Worm (Caenorhabditis elegans) whole organism, L1 larva: ENCODE data around the gene str-4.

ENCODE experiments used
- C04F5.9 ChIP-seq: sonication (generic microtip); optimal IDR thresholded peaks from 2 replicates; lab custom pipeline; 2016; ENCODE audit warnings: missing genetic modification characterization, missing compliant biosample characterization
- C16A3.4 ChIP-seq: fragments of 150-350 bp; optimal IDR thresholded peaks from 2 replicates; lab custom pipeline; 2014; ENCODE audit warnings: missing biosample characterization, missing genetic modification characterization
- C34B4.2 ChIP-seq: sonication (generic microtip); optimal IDR thresholded peaks from 2 replicates; lab custom pipeline; 2017; ENCODE audit warnings: mild to moderate bottlenecking, missing genetic modification characterization, missing compliant biosample characterization
- Y116A8C.19 ChIP-seq: sonication (generic microtip); optimal IDR thresholded peaks from 2 replicates; lab custom pipeline; 2016; ENCODE audit warnings: missing compliant biosample characterization, missing genetic modification characterization, borderline replicate concordance
- aha-1 ChIP-seq: fragments of 150-350 bp; optimal IDR thresholded peaks from 2 replicates; lab custom pipeline; 2014; ENCODE audit warnings: missing biosample characterization, missing genetic modification characterization
- alr-1 ChIP-seq: fragments of 200-800 bp; sonication (Bioruptor generic); optimal IDR thresholded peaks from 2 replicates; lab custom pipeline; 2018; ENCODE audit warnings: borderline replicate concordance, mild to moderate bottlenecking, missing genetic modification characterization, missing compliant biosample characterization
- aly-2 ChIP-seq: fragments of 150-350 bp; optimal IDR thresholded peaks from 2 replicates; lab custom pipeline; 2014; ENCODE audit warnings: missing biosample characterization, missing genetic modification characterization
- blmp-1 ChIP-seq: fragments of 150-350 bp; optimal IDR thresholded peaks from 2 replicates; lab custom pipeline; 2014; ENCODE audit warnings: missing biosample characterization, missing genetic modification characterization
- ceh-63 ChIP-seq: fragments of 200-800 bp; sonication (Bioruptor generic); optimal IDR thresholded peaks from 2 replicates; lab custom pipeline; 2018; ENCODE audit warnings: mild to moderate bottlenecking, missing genetic modification characterization, missing compliant biosample characterization
- ceh-82 ChIP-seq, 3 experiments: fragments of 150-350 bp in 1 of 3; sonication (generic microtip) in 2 of 3; optimal IDR thresholded peaks; 2 replicates each; lab custom pipeline; 2014 to 2017; ENCODE audit warnings: missing biosample characterization in 3 of 3, missing genetic modification characterization in 3 of 3
- ceh-90 ChIP-seq: sonication (generic microtip); optimal IDR thresholded peaks from 2 replicates; lab custom pipeline; 2016; ENCODE audit warnings: missing genetic modification characterization, missing compliant biosample characterization
- dpl-1 ChIP-seq, 3 experiments: fragments of 150-350 bp in 2 of 3; sonication (generic microtip) in 1 of 3; optimal IDR thresholded peaks; 2 replicates each; lab custom pipeline; 2014 to 2017; ENCODE audit warnings: missing biosample characterization in 3 of 3, missing genetic modification characterization in 3 of 3, missing genetic modification reagents in 3 of 3
- dsc-1 ChIP-seq: sonication (generic microtip); optimal IDR thresholded peaks from 2 replicates; lab custom pipeline; 2016; ENCODE audit warnings: mild to moderate bottlenecking, missing genetic modification characterization, missing compliant biosample characterization
- efl-1 ChIP-seq, 4 experiments: fragments of 150-350 bp; optimal IDR thresholded peaks in 3 of 4; peaks in 1 of 4; 1 replicate in 1 of 4; 2 replicates in 3 of 4; lab custom pipeline; 2014; ENCODE audit warnings: missing biosample characterization in 2 of 4, missing genetic modification characterization in 2 of 4, missing genetic modification reagents in 2 of 4
- elt-2 ChIP-seq: sonication (generic microtip); optimal IDR thresholded peaks from 2 replicates; lab custom pipeline; 2016; ENCODE audit warnings: missing genetic modification characterization, mild to moderate bottlenecking, inconsistent platforms, missing compliant biosample characterization, missing genetic modification reagents
- fkh-4 ChIP-seq: sonication (generic microtip); optimal IDR thresholded peaks from 2 replicates; lab custom pipeline; 2016; ENCODE audit warnings: missing compliant biosample characterization, missing genetic modification characterization, borderline replicate concordance
- fkh-8 ChIP-seq: sonication (generic microtip); optimal IDR thresholded peaks from 2 replicates; lab custom pipeline; 2016; ENCODE audit warnings: mild to moderate bottlenecking, missing genetic modification characterization, missing compliant biosample characterization
- grh-1 ChIP-seq: fragments of 200-800 bp; sonication (Bioruptor generic); IDR thresholded peaks from 2 replicates; pipeline ENCODE4 v1.3.6; 2022; ENCODE audit warnings: missing genetic modification reagents, missing genetic modification characterization, missing compliant biosample characterization
- hlh-4 ChIP-seq: sonication (generic microtip); optimal IDR thresholded peaks from 2 replicates; lab custom pipeline; 2016; ENCODE audit warnings: mild to moderate bottlenecking, missing genetic modification characterization, missing compliant biosample characterization
- irx-1 ChIP-seq: sonication (generic microtip); optimal IDR thresholded peaks from 2 replicates; lab custom pipeline; 2016; ENCODE audit warnings: missing genetic modification characterization, missing compliant biosample characterization
- isw-1 ChIP-seq: fragments of 200-800 bp; sonication (Bioruptor generic); IDR thresholded peaks from 2 replicates; pipeline ENCODE4 v1.3.6; 2022; ENCODE audit warnings: missing genetic modification characterization, missing compliant biosample characterization
- lin-13 ChIP-seq: fragments of 150-350 bp; optimal IDR thresholded peaks from 2 replicates; lab custom pipeline; 2014; ENCODE audit warnings: missing biosample characterization, missing genetic modification reagents, missing genetic modification characterization
- lin-14 ChIP-seq: fragments of 200-800 bp; sonication (Bioruptor generic); optimal IDR thresholded peaks from 2 replicates; lab custom pipeline; 2018; ENCODE audit warnings: mild to moderate bottlenecking, missing genetic modification characterization, moderate library complexity, missing compliant biosample characterization
- lin-15B ChIP-seq: fragments of 150-350 bp; sonication (generic microtip); optimal IDR thresholded peaks from 3 replicates; lab custom pipeline; 2014; ENCODE audit warnings: missing biosample characterization, missing genetic modification characterization
- lin-35 ChIP-seq, 2 experiments: fragments of 150-350 bp; optimal IDR thresholded peaks; 2 replicates each; lab custom pipeline; 2014; ENCODE audit warnings: missing biosample characterization in 2 of 2, missing genetic modification characterization in 2 of 2, missing genetic modification reagents in 2 of 2
- lir-3 ChIP-seq: sonication (generic microtip); optimal IDR thresholded peaks from 2 replicates; lab custom pipeline; 2016; ENCODE audit warnings: mild to moderate bottlenecking, missing genetic modification characterization, moderate library complexity, missing compliant biosample characterization; ENCODE audit not compliant: poor library complexity
- lsy-2 ChIP-seq, 2 experiments: fragments of 150-350 bp; optimal IDR thresholded peaks; 2 replicates each; lab custom pipeline; 2014; ENCODE audit warnings: missing biosample characterization in 2 of 2, missing genetic modification characterization in 2 of 2
- mab-9 ChIP-seq: fragments of 200-800 bp; sonication (Bioruptor generic); IDR thresholded peaks from 2 replicates; pipeline ENCODE4 v1.3.6; 2022; ENCODE audit warnings: missing genetic modification reagents, missing genetic modification characterization, missing compliant biosample characterization
- mef-2 ChIP-seq: fragments of 150-350 bp; optimal IDR thresholded peaks from 2 replicates; lab custom pipeline; 2014; ENCODE audit warnings: missing biosample characterization, missing genetic modification characterization
- nhr-12 ChIP-seq: sonication (generic microtip); optimal IDR thresholded peaks from 2 replicates; lab custom pipeline; 2017; ENCODE audit warnings: missing biosample characterization, missing genetic modification characterization
- nhr-19 ChIP-seq: fragments of 200-800 bp; sonication (Bioruptor generic); conservative IDR thresholded peaks from 2 replicates; pipeline ENCODE4 v1.3.6; 2022; ENCODE audit warnings: missing genetic modification characterization, missing compliant biosample characterization
- nhr-20 ChIP-seq: sonication (generic microtip); optimal IDR thresholded peaks from 2 replicates; lab custom pipeline; 2016; ENCODE audit warnings: mild to moderate bottlenecking, missing genetic modification characterization, missing compliant biosample characterization
- nhr-237 ChIP-seq: fragments of 150-350 bp; optimal IDR thresholded peaks from 2 replicates; lab custom pipeline; 2014; ENCODE audit warnings: missing biosample characterization, missing genetic modification characterization
- nhr-28 ChIP-seq: fragments of 150-350 bp; optimal IDR thresholded peaks from 2 replicates; lab custom pipeline; 2014; ENCODE audit warnings: missing biosample characterization, missing genetic modification characterization
- nhr-76 ChIP-seq: sonication (generic microtip); optimal IDR thresholded peaks from 2 replicates; lab custom pipeline; 2017; ENCODE audit warnings: missing biosample characterization, missing genetic modification characterization
- nhr-84 ChIP-seq: sonication (generic microtip); optimal IDR thresholded peaks from 2 replicates; lab custom pipeline; 2017; ENCODE audit warnings: missing biosample characterization, missing genetic modification characterization
- nhr-90 ChIP-seq: sonication (generic microtip); optimal IDR thresholded peaks from 2 replicates; lab custom pipeline; 2016; ENCODE audit warnings: mild to moderate bottlenecking, missing genetic modification characterization, missing compliant biosample characterization; ENCODE audit not compliant: poor library complexity
- pqm-1 ChIP-seq: sonication (generic microtip); optimal IDR thresholded peaks from 3 replicates; lab custom pipeline; 2017; ENCODE audit warnings: missing biosample characterization, missing genetic modification characterization
- rnt-1 ChIP-seq: sonication (generic microtip); optimal IDR thresholded peaks from 2 replicates; lab custom pipeline; 2016; ENCODE audit warnings: mild to moderate bottlenecking, missing genetic modification characterization, moderate library complexity, missing compliant biosample characterization
- skn-1 ChIP-seq: fragments of 150-350 bp; optimal IDR thresholded peaks from 2 replicates; lab custom pipeline; 2014; ENCODE audit warnings: missing biosample characterization, missing genetic modification characterization
- snu-23 ChIP-seq: sonication (generic microtip); optimal IDR thresholded peaks from 2 replicates; lab custom pipeline; 2016; ENCODE audit warnings: missing genetic modification characterization, missing compliant biosample characterization
- sox-4 ChIP-seq: sonication (generic microtip); optimal IDR thresholded peaks from 2 replicates; lab custom pipeline; 2016; ENCODE audit warnings: missing genetic modification characterization, missing compliant biosample characterization
- sup-37 ChIP-seq: fragments of 200-800 bp; sonication (Bioruptor generic); optimal IDR thresholded peaks from 2 replicates; lab custom pipeline; 2018; ENCODE audit warnings: mild to moderate bottlenecking, missing genetic modification characterization, missing compliant biosample characterization
- tbx-2 ChIP-seq: sonication (generic microtip); optimal IDR thresholded peaks from 2 replicates; lab custom pipeline; 2016; ENCODE audit warnings: missing genetic modification characterization, missing compliant biosample characterization
- ztf-11 ChIP-seq, 2 experiments: sonication (generic microtip); optimal IDR thresholded peaks; 2 replicates each; lab custom pipeline; 2016 to 2017; ENCODE audit warnings: missing genetic modification characterization in 2 of 2, missing biosample characterization in 1 of 2, missing compliant biosample characterization in 1 of 2

str-4 gene

DNA sequence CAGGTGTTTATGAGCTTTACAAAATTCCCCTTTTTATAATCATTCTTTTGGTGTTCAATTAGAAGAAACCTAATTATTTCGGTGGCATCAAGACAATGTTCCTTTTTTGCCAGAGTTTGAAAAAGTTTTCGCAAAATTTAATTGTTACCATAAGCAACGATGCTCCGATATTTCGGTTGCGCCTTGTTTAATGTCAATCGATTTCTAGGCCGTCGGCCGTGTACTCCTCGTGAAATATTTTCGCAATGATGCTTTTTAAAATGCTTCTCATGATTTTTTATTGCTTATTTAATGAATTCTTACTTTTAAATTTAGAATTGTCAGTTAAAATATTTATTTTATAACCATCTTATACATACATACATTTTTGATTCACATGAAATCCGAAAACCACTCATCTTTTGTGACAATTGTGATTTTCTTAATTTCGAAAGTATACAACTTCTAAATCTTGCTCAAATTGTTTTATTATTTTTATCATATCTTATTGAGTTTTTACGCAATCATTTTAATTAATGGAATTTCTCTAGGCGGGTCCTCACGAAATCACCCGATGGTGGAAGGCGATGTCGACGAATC lies 26.4 kb downstream of the str-4 start, which contains the start of gene C50B6.3 (continued):
- TF ChIP-seq blmp-1 (peak; percentile 71), pqm-1 (tag; lab: Kevin White, UChicago) (no peak), lin-15B (peak; percentile 87), lin-14 (GFP tag; lab: Kevin White, UChicago) (peak; percentile 90), C16A3.4 (peak; percentile 83), alr-1 (tag; lab: Kevin White, UChicago) (no peak), ceh-63 (GFP tag; lab: Kevin White, UChicago) (peak; percentile 69), nhr-76 (tag; lab: Kevin White, UChicago) (no peak), C04F5.9 (tag; lab: Kevin White, UChicago) (peak; percentile 86), ceh-90 (tag; lab: Kevin White, UChicago) (peak; percentile 91), tbx-2 (tag; lab: Kevin White, UChicago) (peak; percentile 95), snu-23 (GFP tag; lab: Kevin White, UChicago) (peak; percentile 95), ceh-82 (tag; optimal IDR thresholded peaks at IDR 0.05; lab: Kevin White, UChicago) (peak; percentile 71 to 86 (median 84))
- TF ChIP-seq, all 84 proteins: peak for 62

DNA sequence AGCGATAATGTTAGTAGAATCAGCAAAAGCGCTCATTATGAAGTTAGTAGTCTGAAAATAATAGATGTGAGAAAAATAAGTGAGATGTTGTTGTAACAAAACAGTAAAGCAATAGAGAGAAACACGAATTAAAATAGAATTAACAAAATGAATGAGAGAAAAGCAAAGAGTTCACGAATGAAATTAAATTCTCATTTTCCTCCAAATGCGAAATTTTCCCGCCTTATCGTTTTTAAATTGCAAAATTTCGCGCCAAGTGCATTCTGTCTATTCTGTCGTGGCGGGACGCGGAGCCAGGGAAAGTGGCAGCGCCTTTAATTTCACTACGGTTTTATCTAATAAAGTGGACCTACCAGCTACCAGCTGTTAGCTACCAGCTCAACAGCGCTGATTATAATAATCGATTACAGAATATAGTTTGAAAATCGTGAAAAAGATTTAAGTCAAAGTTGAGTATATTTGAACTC lies 27.3 kb downstream of the str-4 start, which contains the start of gene nasp-2:
nasp-2 (minus strand) TSS at position 51 of the 467 bp plus-strand sequence.
- TF ChIP-seq efl-1 (optimal IDR thresholded peaks at IDR 0.05; lab: Kevin White, UChicago) (peak; percentile 81 to 88), efl-1 (GFP tag; optimal IDR thresholded peaks at IDR 0.05 in 1 of 2; lab: Kevin White, UChicago) (peak; percentile 79 to 97), fkh-8 (tag; lab: Kevin White, UChicago) (no peak), mef-2 (tag; lab: Kevin White, UChicago) (no peak), snu-23 (GFP tag; lab: Kevin White, UChicago) (peak; percentile 2), aha-1 (tag; lab: Kevin White, UChicago) (no peak), lin-15B (no peak), blmp-1 (peak; percentile 5), ztf-11 (tag; optimal IDR thresholded peaks at IDR 0.05; lab: Kevin White, UChicago) (no peak), sox-4 (tag; lab: Kevin White, UChicago) (no peak), lin-14 (GFP tag; lab: Kevin White, UChicago) (no peak), skn-1 (tag; lab: Kevin White, UChicago) (no peak), rnt-1 (tag; lab: Kevin White, UChicago) (peak; percentile 45), nhr-28 (tag; lab: Kevin White, UChicago) (no peak), hlh-4 (tag; lab: Kevin White, UChicago) (no peak), grh-1 (GFP tag; lab: Robert Waterston, UW) (no peak), mab-9 (GFP tag; lab: Robert Waterston, UW) (no peak), ceh-90 (tag; lab: Kevin White, UChicago) (no peak), nhr-19 (GFP tag; lab: Robert Waterston, UW) (no peak), nhr-84 (tag; lab: Kevin White, UChicago) (no peak), Y116A8C.19 (tag; lab: Kevin White, UChicago) (no peak), nhr-20 (tag; lab: Kevin White, UChicago) (no peak), elt-2 (tag; lab: Kevin White, UChicago) (no peak), lir-3 (no peak), nhr-76 (tag; lab: Kevin White, UChicago) (no peak), lin-13 (no peak), lsy-2 (tag; optimal IDR thresholded peaks at IDR 0.05; lab: Kevin White, UChicago) (peak in 1 of 2 experiments; percentile 38), nhr-12 (tag; lab: Kevin White, UChicago) (no peak), C34B4.2 (no peak), dpl-1 (GFP tag; optimal IDR thresholded peaks at IDR 0.05; lab: Kevin White, UChicago) (peak; percentile 72 to 90 (median 85)), sup-37 (no peak), C16A3.4 (peak; percentile 47), irx-1 (tag; lab: Kevin White, UChicago) (no peak), dsc-1 (tag; lab: Kevin White, UChicago) (no peak), nhr-237 (tag; lab: Kevin White, UChicago) (no peak), nhr-90 (tag; lab: Kevin White, UChicago) (no peak), aly-2 (tag; lab: Kevin White, UChicago) (no peak), isw-1 (GFP tag; lab: Robert Waterston, UW) (no peak), fkh-4 (tag; lab: Kevin White, UChicago) (no peak), alr-1 (tag; lab: Kevin White, UChicago) (no peak), lin-35 (GFP tag; optimal IDR thresholded peaks at IDR 0.05; lab: Kevin White, UChicago) (peak; percentile 71 to 90)
